Worm (Caenorhabditis elegans): ENCODE data around the gene prdx-6.

DNA sequence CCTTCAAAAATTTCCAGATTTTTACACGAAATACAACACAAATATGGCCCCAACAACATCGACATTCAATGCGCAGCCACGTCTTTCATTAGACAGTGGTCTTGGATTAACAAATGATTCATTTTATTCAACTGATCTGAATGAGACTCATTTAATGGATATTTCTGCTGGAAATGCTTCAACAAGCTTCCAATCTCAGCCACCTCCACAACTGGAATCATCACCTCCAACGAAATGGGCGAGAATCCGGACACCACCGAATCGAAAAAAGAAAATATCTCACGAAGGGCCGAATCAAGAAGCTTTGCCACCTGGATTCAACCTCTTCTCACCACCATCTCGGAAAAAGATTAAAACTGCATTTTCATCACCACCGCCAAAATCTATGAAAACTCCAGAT, 38.7 kb upstream of the prdx-6 start:
- TF ChIP-seq ceh-62 (tag; optimal IDR thresholded peaks at IDR 0.05) (no peak), daf-8 (GFP tag; IDR thresholded peaks at IDR 0.05) (no peak), lin-29 (GFP tag; IDR thresholded peaks at IDR 0.05) (no peak), ceh-28 (tag; optimal IDR thresholded peaks at IDR 0.05) (no peak), ceh-82 (tag; optimal IDR thresholded peaks at IDR 0.05) (no peak)
